Worm (Caenorhabditis elegans) whole organism, L4/young adult: Measurements from ENCODE around the gene F15H10.7.

Experiments
- W03F9.2 ChIP-seq: fragments of 150-350 bp; optimal IDR thresholded peaks from 2 replicates; lab custom pipeline; 2014; ENCODE audit warnings: missing biosample characterization, missing genetic modification characterization
- him-1 ChIP-seq: sonication (generic microtip); optimal IDR thresholded peaks from 2 replicates; lab custom pipeline; 2016; ENCODE audit warnings: missing genotype, missing genetic modification reagents, missing genetic modification characterization, missing compliant biosample characterization

- no peak for TF ChIP-seq him-1 (tag; lab: Kevin White, UChicago)
- TF ChIP-seq W03F9.2: no peak
These were observed 48.0 kb downstream of the F15H10.7 start, which contains the start of gene ttll-15 for ce11 chrV:10358238-10358637.
